Fruit fly (Drosophila melanogaster) whole organism, larva: ENCODE results near the gene CG16890.

Experiments
- noc ChIP-seq: fragments of 200-800 bp; sonication (Bioruptor generic); optimal IDR thresholded peaks from 3 replicates; lab custom pipeline; 2019; ENCODE audit warnings: missing biosample characterization, mild to moderate bottlenecking, missing genetic modification characterization, moderate library complexity

Gene CG16890

DNA sequence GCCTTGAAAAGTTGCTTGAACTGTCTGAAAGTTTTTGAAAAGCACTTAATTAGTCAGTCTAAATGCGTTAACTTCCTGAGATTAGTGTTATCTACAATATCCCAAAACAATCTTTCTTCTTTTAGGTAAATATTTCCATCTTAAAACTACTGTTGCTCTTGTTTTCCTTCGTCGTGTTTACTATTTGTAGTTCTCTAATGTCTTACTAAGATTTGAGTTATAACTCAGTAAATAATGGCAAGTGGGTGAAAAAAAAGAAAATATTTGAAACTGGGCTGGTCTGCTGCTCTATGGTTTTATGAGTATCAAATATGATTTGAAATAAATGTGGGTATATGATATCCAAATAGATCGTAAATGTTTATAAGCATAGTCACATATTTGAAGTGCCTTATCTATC is 17.0 kb upstream of the CG16890 start:
- TF ChIP-seq noc (tag; lab: Kevin White, UChicago): peak; percentile 46

DNA sequence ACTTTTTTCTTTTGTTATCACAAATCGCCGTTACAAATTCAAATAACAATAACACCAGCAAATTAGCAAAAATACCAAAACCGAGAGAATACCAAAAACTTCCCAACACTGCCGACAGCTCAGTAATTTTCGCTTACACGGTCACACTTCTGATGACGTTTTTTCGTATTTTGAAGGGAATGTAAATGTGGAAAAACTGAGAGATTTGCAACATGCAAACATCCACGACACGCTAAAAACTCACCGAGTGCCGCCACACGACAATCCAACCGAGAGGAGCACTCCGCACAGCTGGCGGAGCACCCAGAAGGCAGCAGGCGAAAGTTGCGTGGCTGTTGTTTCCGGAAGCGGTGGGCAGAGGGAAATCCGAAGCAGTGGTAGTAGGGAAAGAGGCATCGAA is 9.3 kb upstream of the CG16890 start, which contains the start of gene Sec71:
Gene Sec71 (plus strand): TSS at position 117 of the 400 bp plus-strand sequence.
- no peak for TF ChIP-seq noc (tag; lab: Kevin White, UChicago)

DNA sequence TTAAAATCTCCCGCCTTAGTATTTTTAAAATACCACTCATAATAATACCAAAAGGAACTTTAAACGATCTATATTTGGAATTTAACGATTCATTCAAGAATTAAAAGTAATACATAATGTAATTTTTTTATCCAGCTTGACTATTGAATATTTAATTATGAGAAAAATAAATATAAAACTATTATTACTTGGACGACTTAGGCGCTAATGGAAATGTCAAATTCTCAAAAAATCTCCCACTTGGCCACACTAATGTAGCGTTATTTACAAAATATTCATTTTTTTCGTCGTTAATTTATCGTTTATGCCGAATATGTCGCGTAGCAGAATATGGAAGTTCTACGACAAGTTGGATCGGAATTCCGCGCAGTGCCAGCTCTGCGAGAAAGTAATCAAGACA is 6.6 kb upstream of the CG16890 start, which contains the start of gene CG16863:
Gene CG16863 (plus strand): TSS at position 245 of the 400 bp plus-strand sequence.
- TF ChIP-seq noc (tag; lab: Kevin White, UChicago): no peak

DNA sequence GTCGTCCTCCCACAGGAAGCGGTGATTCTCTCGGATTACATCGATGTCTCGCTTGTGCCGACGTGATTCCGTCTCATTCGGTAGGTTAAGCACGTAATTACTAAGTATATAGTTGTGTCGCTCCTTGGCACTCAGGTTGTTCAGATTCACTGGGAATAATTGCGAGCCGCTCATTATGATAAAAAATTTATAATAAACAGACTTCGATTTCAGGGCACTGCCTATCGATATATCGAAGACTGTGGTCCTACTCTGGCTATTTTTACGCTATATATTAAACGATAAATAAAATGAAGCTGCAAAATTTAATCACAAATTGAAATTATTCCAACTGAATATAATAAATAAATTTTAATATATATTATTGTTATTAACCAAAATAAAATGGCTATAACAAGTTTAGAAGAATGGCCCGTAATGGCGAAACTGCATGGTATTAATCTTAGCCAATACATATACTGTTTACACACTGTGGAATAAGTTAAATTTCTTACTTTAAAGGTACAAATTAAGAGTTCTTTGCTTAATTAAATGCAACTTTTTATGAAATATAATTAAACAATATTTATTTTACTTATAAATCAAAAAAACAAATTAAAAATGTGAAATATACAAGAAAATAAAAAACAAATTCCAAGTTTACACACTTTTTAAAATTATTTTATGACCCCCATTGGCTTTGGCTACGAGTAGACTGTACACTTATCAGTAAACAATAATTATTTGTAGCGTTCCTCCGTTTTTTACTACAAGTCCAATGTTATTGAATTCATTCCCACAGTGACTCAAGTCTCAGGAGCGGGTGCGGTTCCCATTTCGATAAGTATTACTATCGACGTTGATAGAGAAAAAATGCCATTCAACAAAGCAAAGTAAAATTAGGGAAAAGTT is 629 bp downstream of the CG16890 start, which contains the start of gene Eato:
Gene Eato (plus strand): TSS at position 821 of the 891 bp plus-strand sequence.
- no peak for TF ChIP-seq noc (tag; lab: Kevin White, UChicago)

DNA sequence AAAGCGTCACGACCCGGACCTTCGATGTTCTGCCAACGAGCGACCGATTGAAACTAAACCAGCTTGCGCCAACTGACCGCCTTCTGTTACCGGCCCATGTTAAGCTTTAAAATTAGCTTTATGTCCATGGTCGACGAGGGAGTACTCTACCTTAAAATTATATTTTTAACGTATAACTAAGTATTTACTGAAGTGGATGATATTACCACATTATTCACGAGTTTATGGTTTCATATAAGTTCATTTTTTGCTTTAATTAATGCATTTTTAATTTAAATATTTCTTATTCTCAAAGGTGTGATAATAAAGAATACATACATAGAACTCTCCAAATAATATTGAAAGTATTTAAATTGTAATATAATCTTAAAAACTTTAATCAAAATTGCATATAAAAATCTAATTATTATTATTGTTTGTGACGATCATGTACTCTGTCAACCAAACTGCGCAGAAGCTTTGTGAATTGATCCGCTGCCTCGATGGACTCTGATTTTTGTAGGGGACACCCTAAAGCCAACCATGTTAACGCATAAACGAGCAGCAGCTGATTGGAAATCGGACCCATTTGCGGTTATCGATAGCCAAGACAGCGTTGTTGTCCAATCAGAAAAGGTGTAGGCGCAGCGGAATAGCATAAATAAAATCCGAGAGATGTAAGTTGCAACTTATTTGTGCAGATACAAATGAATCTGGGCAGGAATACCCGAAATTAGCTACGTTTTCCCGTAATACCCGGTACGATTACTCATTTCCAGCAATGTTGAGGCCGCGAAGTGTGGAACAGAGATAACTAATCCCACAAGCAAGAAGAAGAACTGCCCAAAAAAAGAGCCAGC is 3.8 kb downstream of the CG16890 start, which contains the start of the genes CG9008 and p38b:
Gene CG9008 (minus strand): TSS at position 57 of the 839 bp plus-strand sequence.
Gene p38b (plus strand): TSS at position 581 of the 839 bp plus-strand sequence.
- TF ChIP-seq noc (tag; lab: Kevin White, UChicago): peak; percentile 92

DNA sequence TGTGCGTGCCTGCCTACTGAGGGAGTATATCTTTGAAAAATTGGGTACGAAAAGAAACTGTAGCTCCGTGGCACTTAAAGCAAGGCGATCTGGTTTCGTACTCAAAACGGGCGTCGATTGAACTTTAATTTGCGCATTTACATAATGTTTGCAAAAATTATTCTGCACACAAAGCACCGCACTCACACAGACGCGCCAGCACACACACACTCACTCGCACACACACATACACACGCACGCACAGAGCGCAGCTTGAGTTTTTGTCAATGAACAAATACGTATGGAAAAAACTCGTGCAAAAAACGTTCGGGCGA is 4.4 kb downstream of the CG16890 start:
- TF ChIP-seq noc (tag; lab: Kevin White, UChicago): no peak

DNA sequence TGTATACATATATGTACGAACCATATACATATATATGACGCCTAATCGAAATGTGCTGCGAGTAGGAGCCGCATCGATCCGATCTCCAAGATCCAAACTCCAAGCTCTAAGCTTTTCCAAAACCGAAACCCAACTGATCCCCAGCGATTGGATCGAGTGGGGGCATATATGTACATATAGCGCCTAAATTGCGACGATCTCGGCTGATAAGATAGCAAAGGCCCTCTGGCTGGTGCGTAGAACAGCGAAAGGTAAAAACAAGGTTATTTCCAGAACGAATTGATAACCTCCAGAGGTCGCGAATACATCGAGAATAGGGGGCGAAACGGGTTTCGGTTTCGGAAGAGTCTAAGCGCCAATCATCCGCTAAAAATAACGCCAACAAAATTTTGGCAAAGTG is 5.0 kb downstream of the CG16890 start:
- no peak for TF ChIP-seq noc (tag; lab: Kevin White, UChicago)

DNA sequence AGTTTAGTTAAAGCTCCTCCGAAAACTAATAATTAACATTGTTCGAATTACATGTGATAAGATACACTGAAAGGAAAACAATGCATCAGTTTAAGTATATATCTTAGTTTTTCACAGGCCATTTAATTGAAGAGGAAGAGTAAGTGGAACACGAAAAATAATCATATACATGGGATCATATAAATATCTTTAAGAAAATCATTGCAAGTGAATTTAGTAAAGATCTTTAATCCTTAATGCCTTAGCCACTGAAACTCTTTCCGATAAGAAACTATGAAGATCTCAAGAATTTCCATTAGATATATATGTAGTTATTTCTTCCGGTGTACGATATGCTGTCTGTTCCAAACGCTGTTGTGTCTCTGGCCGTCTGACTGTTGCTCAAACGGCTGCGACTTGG is 5.5 kb downstream of the CG16890 start:
- no peak for TF ChIP-seq noc (tag; lab: Kevin White, UChicago)

DNA sequence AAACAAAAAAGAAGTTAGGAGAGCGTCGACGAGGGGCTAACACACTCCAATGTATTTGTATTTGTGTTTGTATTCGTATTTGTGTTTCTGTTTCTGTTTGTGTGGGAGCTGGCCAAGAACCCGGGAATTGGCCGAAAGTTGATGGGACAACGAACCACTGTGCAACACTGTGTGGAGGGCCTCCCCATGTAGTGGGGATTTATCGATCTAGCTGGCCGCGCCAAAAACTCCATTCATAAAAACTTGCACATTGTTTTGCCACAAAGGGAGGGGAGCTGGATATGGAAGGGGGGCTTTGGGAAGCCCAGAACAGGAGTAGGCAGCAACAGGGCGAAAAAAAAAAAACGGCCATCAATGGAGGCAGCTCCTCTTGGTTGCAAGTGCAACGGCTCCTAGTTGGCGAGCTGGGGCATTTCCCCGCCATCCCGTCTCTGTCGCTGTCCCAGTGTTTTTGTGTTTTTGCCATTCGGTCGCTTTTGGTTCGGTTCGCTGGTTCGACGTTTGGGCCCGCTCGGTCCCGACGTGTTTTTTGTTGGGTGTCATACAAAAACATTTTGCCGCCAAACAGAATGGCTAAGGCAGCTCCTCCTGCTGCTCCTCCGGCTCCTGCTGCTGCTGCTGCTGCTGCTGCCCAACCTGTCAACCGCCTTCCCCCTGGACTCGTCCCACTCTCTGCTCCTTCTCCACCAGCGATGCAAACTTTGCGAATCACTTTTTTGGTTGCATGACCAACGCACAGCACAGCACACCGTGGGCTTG is 7.0 kb downstream of the CG16890 start:
- no peak for TF ChIP-seq noc (tag; lab: Kevin White, UChicago)

DNA sequence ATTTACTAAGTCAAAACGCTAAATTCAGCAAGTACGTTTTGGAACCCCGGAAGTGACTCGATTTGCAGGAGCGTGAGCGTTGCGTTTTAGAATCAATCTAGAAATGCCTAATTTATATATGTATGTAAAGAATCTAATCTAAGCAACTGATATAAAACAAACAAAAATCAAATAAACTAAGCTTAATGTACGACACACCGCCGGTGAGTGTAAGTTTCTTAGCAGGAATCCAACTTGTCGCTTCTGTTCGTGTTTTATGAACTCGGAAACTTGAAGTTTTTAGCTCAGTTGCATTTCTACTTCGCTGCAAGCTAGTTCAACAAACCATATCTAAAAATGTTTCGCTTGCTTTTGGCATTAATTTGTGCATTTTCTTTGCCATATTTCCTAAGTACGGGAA is 10.4 kb downstream of the CG16890 start, which contains the start of gene CG43376:
Gene CG43376 (plus strand): TSS at position 301 of the 400 bp plus-strand sequence.
- no peak for TF ChIP-seq noc (tag; lab: Kevin White, UChicago)

DNA sequence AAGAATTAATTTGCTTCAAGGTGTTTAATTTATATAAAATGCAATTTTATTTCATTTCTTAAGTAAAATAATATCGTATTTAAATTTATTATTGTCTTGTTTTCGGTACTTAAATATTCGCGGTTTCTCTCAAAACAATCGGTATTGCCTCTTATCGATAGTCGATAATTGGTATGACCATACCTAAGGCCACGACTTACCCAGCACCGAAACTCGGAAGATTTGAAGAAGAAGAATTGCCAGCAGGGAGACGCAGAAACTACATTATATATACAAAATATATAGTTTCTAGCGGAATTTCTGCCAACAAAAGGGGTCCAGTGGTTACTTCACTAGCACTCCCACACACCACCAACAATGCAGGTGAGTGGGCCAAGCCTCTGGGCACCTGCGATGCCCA is 13.3 kb downstream of the CG16890 start:
- no peak for TF ChIP-seq noc (tag; lab: Kevin White, UChicago)

DNA sequence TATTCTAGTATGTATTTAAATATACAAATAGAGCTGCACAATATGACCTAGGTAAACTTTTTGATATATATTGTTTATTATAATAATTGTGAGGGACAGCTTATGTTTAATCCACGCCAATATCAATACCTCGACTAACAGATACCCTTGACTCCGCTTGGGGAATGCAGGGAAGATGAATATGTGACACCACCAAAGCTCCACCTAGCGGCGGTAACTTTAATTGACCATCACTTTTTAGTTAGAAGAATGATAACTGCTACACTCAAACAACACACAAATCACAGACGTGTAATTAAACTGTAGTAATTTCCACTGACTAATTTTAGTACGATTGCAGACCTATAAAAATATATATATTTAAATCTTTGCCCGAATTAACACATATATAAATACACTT is 21.0 kb downstream of the CG16890 start:
- TF ChIP-seq noc (tag; lab: Kevin White, UChicago): no peak

DNA sequence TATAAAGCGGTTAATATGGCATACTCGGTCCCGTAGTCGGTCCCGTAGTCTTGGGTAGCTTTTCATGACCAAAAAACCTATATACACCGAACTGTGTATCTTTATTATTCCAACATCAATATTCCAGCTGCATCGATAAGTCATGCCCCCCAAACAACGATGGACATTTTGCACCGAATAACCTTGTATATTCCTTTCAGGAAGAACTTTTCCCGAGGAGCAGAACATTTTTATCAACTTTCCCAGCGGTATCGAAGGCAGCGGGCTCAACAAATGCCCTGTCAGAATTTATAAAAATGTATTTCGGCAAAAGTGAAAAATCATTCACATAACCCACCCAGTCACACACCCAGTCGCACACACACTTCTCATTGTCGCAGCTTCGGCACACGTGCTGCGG is 37.5 kb downstream of the CG16890 start, which contains the start of gene TM9SF4:
Gene TM9SF4 (plus strand): TSS at position 301 of the 400 bp plus-strand sequence.
- no peak for TF ChIP-seq noc (tag; lab: Kevin White, UChicago)

DNA sequence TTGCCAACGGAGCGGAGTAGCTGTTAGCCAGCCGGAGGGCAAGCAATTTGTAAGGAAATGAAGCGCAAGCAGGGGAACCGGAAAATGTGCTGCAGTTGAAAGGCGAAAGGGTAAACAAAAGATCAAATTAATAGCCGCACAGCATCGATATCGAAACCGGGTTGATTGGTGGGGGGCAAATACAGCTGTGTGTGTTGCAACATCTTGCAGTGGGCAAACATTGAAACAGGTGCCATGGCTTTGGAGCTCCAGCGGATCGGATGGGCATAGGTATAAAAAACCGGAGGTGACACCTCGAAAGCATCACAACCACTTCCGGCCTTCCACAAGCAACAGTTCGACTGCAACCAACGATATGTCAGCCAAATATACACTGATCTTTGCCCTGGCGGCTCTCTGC is 48.3 kb downstream of the CG16890 start, which contains the start of gene nur:
Gene nur (plus strand): TSS at position 301 of the 400 bp plus-strand sequence.
- no peak for TF ChIP-seq noc (tag; lab: Kevin White, UChicago)

DNA sequence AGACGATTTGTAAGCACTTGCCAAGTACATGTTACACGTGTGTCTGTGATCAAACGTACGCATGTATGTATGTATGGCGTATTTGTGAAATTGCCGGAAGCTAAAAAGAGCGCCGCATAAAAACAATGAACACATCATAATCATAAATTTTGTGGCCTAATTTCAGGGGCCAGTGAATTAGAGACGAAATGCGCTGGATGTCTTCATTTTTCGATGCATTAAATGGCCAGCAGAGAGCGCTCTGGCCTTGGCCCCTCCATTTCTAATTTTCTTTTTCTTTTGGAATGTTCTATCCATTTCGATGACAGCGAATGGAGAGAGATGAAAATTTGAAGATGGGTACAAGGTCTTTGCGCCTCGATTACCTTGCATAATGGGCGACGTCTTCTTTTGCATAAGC is 51.9 kb downstream of the CG16890 start:
- TF ChIP-seq noc (tag; lab: Kevin White, UChicago): no peak
